Worm (Caenorhabditis elegans): ENCODE data around the gene mdmh-35.

mdmh-35 gene

DNA sequence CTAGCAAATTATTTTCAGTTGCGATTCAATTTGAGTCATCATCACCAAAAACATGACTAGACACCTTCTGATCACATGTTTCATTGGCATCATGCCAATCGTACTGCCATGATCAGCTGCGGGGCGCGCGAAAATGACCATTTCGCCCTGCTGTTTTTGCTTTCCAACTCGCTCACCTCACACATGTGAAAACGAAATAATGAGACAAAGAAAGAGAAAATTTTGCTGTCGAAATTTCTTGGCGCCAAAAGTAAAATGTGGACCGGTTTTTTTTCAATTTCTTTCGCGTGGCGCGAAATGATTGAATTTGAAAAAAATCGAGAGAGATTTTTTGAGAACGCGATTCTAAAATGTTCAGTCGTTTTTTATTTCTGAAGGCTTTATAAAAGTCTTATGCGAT lies 48.6 kb downstream of the mdmh-35 start:
- TF ChIP-seq dao-5 (tag; optimal IDR thresholded peaks at IDR 0.05) (no peak), W03F9.2 (tag; optimal IDR thresholded peaks at IDR 0.05) (no peak), him-1 (tag; optimal IDR thresholded peaks at IDR 0.05) (no peak)

DNA sequence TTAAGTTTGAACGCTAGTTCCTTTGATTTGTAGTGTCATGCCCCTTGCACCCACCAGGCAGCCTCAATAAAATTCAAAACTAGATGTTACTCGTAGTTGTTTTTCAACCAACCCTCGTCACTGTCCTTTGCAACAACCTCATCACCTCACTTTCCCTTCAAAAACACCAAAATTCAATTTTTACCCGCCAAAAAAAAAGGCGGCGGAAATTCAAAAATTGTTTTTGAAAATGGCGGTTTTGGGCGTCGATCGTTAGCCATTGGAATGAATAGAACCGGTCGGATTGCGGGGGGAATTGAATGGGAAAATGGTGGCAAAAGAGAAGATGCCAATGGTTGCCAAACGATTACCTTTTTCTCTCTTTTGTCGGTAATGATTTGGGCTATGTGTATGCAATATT lies 49.5 kb downstream of the mdmh-35 start:
- TF ChIP-seq him-1 (tag; optimal IDR thresholded peaks at IDR 0.05) (no peak), W03F9.2 (tag; optimal IDR thresholded peaks at IDR 0.05) (no peak), dao-5 (tag; optimal IDR thresholded peaks at IDR 0.05) (no peak)
